Worm (Caenorhabditis elegans): ENCODE measurements around the gene elof-1.
"Not testable (repeated sequence)": the region's sequence is repeated elsewhere in the genome, so short reads cannot be mapped to it uniquely, and the experiment has no call there.

Gene elof-1

ce11 chrII:14321225-14321624 lies 28.3 kb upstream of the elof-1 start:
- TF ChIP-seq K09A11.1 (tag; optimal IDR thresholded peaks at IDR 0.05; ENCODE audit: insufficient read depth) (no peak), ceh-14 (tag; optimal IDR thresholded peaks at IDR 0.05) (peak; percentile 83), unc-42 (tag; optimal IDR thresholded peaks at IDR 0.05) (peak; percentile 10)

- TF ChIP-seq dve-1 (tag; optimal IDR thresholded peaks at IDR 0.05); ceh-18 (tag; optimal IDR thresholded peaks at IDR 0.05); K09A11.1 (tag; optimal IDR thresholded peaks at IDR 0.05; ENCODE audit: insufficient read depth): not testable (repeated sequence)
Measured at ce11 chrII:14344166-14344565, 5.4 kb upstream of the elof-1 start, which contains the start of gene ddl-3. ddl-3 (minus strand) TSS chrII:14344454.

- TF ChIP-seq tbx-2 (tag; optimal IDR thresholded peaks at IDR 0.05) (peak; percentile 23), C08G9.2 (tag; optimal IDR thresholded peaks at IDR 0.05) (peak; percentile 42), ceh-31 (tag; optimal IDR thresholded peaks at IDR 0.05) (peak; percentile 71)
Measured at ce11 chrII:14346243-14346642, 3.3 kb upstream of the elof-1 start, which contains the start of gene Y54G11A.9. Y54G11A.9 (minus strand) TSS chrII:14346438.

ce11 chrII:14350768-14351167 lies 1.2 kb downstream of the elof-1 start:
- no peak for TF ChIP-seq npax-4 (tag; optimal IDR thresholded peaks at IDR 0.05)
- TF ChIP-seq ttx-3 (tag; optimal IDR thresholded peaks at IDR 0.05), result no peak
- no peak for TF ChIP-seq pqm-1 (tag; optimal IDR thresholded peaks at IDR 0.05)
- TF ChIP-seq unc-55 (GFP tag; optimal IDR thresholded peaks at IDR 0.05), result no peak
- no peak for TF ChIP-seq ama-1 (optimal IDR thresholded peaks at IDR 0.05)
- TF ChIP-seq tbx-2 (tag; optimal IDR thresholded peaks at IDR 0.05), result no peak

ce11 chrII:14351352-14351751 lies 1.8 kb downstream of the elof-1 start:
- TF ChIP-seq zip-5 (tag; optimal IDR thresholded peaks at IDR 0.05) (no peak), nfya-1 (tag; optimal IDR thresholded peaks at IDR 0.05) (no peak), ama-1 (optimal IDR thresholded peaks at IDR 0.05) (no peak), C08G9.2 (tag; optimal IDR thresholded peaks at IDR 0.05) (no peak)

- no peak for TF ChIP-seq ama-1 (optimal IDR thresholded peaks at IDR 0.05)
- no peak for TF ChIP-seq sox-2 (GFP tag; IDR thresholded peaks at IDR 0.05)
- peak; percentile 43 for TF ChIP-seq sox-4 (tag; optimal IDR thresholded peaks at IDR 0.05)
- peak; percentile 11 for TF ChIP-seq pat-9 (tag; optimal IDR thresholded peaks at IDR 0.05)
- TF ChIP-seq lim-6 (tag; optimal IDR thresholded peaks at IDR 0.05), result no peak
- peak; percentile 41 for TF ChIP-seq ceh-31 (tag; optimal IDR thresholded peaks at IDR 0.05)
- peak; percentile 67 for TF ChIP-seq ceh-48 (tag; optimal IDR thresholded peaks at IDR 0.05)
- no peak for TF ChIP-seq nhr-232 (tag; optimal IDR thresholded peaks at IDR 0.05)
- TF ChIP-seq pqm-1 (tag; optimal IDR thresholded peaks at IDR 0.05), result no peak
- TF ChIP-seq gmeb-2 (tag; optimal IDR thresholded peaks at IDR 0.05), result no peak
- no peak for TF ChIP-seq tbx-2 (tag; optimal IDR thresholded peaks at IDR 0.05)
- no peak for TF ChIP-seq K02D7.2 (tag; optimal IDR thresholded peaks at IDR 0.05)
- no peak for TF ChIP-seq ceh-2 (tag; optimal IDR thresholded peaks at IDR 0.05)
- no peak for TF ChIP-seq pag-3 (tag; optimal IDR thresholded peaks at IDR 0.05; ENCODE audit: borderline replicate concordance)
- no peak for TF ChIP-seq unc-3 (GFP tag; conservative IDR thresholded peaks at IDR 0.05)
- TF ChIP-seq unc-3 (tag; optimal IDR thresholded peaks at IDR 0.05), result no peak
- TF ChIP-seq ceh-45 (GFP tag; IDR thresholded peaks at IDR 0.05), result no peak
- TF ChIP-seq ceh-14 (tag; optimal IDR thresholded peaks at IDR 0.05), result peak; percentile 17
- no peak for TF ChIP-seq ceh-19 (GFP tag; optimal IDR thresholded peaks at IDR 0.05)
- no peak for TF ChIP-seq Y22D7AL.16 (tag; optimal IDR thresholded peaks at IDR 0.05)
- TF ChIP-seq C08G9.2 (tag; optimal IDR thresholded peaks at IDR 0.05), result peak; percentile 26
- peak; percentile 18 for TF ChIP-seq ttx-3 (tag; optimal IDR thresholded peaks at IDR 0.05)
- TF ChIP-seq fkh-6 (tag; optimal IDR thresholded peaks at IDR 0.05), result no peak
- peak; percentile 10 for TF ChIP-seq unc-42 (tag; optimal IDR thresholded peaks at IDR 0.05)
- TF ChIP-seq nhr-11 (tag; optimal IDR thresholded peaks at IDR 0.05), result no peak
- no peak for TF ChIP-seq mec-3 (tag; optimal IDR thresholded peaks at IDR 0.05; ENCODE audit: borderline replicate concordance)
- TF ChIP-seq fkh-10 (GFP tag; optimal IDR thresholded peaks at IDR 0.05), result no peak
- TF ChIP-seq zip-5 (tag; optimal IDR thresholded peaks at IDR 0.05), result no peak
- peak; percentile 64 for TF ChIP-seq ceh-18 (tag; optimal IDR thresholded peaks at IDR 0.05)
- TF ChIP-seq eyg-1 (tag; optimal IDR thresholded peaks at IDR 0.05), result no peak
- no peak for TF ChIP-seq pha-2 (tag; optimal IDR thresholded peaks at IDR 0.05)
- TF ChIP-seq K09A11.1 (tag; optimal IDR thresholded peaks at IDR 0.05; ENCODE audit: insufficient read depth), result no peak
- TF ChIP-seq che-1 (tag; optimal IDR thresholded peaks at IDR 0.05), result no peak
- no peak for TF ChIP-seq sdc-2 (tag; optimal IDR thresholded peaks at IDR 0.05)
- peak; percentile 77 for TF ChIP-seq nfya-1 (tag; optimal IDR thresholded peaks at IDR 0.05)
- no peak for TF ChIP-seq ahr-1 (tag; optimal IDR thresholded peaks at IDR 0.05)
- TF ChIP-seq F13H6.1 (tag; optimal IDR thresholded peaks at IDR 0.05), result no peak
Measured at ce11 chrII:14357936-14358416, 8.4 kb downstream of the elof-1 start, which contains the start of the genes agl-1 and pfs-2. agl-1 (minus strand) TSS chrII:14358113. pfs-2 (plus strand) TSS chrII:14358366.
